Worm (Caenorhabditis elegans) whole organism, L4 larva: Measurements from ENCODE around the gene sre-46.

Source experiments
- D1046.2 ChIP-seq: fragments of 200-800 bp; sonication (Bioruptor generic); IDR thresholded peaks from 2 replicates; pipeline ENCODE4 v1.3.6; 2022; ENCODE audit warnings: missing genetic modification characterization, missing compliant biosample characterization
- F37D6.2 ChIP-seq: sonication (generic microtip); optimal IDR thresholded peaks from 2 replicates; lab custom pipeline; 2016; ENCODE audit warnings: mild to moderate bottlenecking, missing genetic modification characterization, missing compliant biosample characterization
- R02D3.7 ChIP-seq: fragments of 150-350 bp; sonication (generic microtip); optimal IDR thresholded peaks from 3 replicates; lab custom pipeline; 2014; ENCODE audit warnings: missing biosample characterization, missing genetic modification characterization
- T20F7.1 ChIP-seq: fragments of 200-800 bp; sonication (Bioruptor generic); optimal IDR thresholded peaks from 2 replicates; lab custom pipeline; 2018; ENCODE audit warnings: mild to moderate bottlenecking, missing genetic modification characterization, missing compliant biosample characterization
- T26A8.4 ChIP-seq: fragments of 200-800 bp; sonication (Bioruptor generic); IDR thresholded peaks from 2 replicates; pipeline ENCODE4 v1.3.6; 2022; ENCODE audit warnings: missing genetic modification characterization, missing compliant biosample characterization
- aha-1 ChIP-seq: fragments of 150-350 bp; peaks from one replicate; lab custom pipeline; 2014; ENCODE audit warnings: missing biosample characterization, missing genetic modification characterization
- aly-2 ChIP-seq: sonication (generic microtip); optimal IDR thresholded peaks from 2 replicates; lab custom pipeline; 2018; ENCODE audit warnings: missing biosample characterization, missing genetic modification characterization
- ama-1 ChIP-seq: fragments of 150-350 bp; optimal IDR thresholded peaks from 2 replicates; lab custom pipeline; 2014; ENCODE audit warnings: inconsistent platforms, mixed read lengths
- ceh-20 ChIP-seq: fragments of 200-800 bp; sonication (Bioruptor generic); IDR thresholded peaks from 2 replicates; pipeline ENCODE4 v1.3.6; 2022; ENCODE audit warnings: missing genetic modification reagents, missing genetic modification characterization, missing compliant biosample characterization
- ceh-28 ChIP-seq: fragments of 150-350 bp; optimal IDR thresholded peaks from 2 replicates; lab custom pipeline; 2014; ENCODE audit warnings: missing biosample characterization, missing genetic modification reagents, missing genetic modification characterization
- ceh-32 ChIP-seq: sonication (generic microtip); optimal IDR thresholded peaks from 2 replicates; lab custom pipeline; 2016; ENCODE audit warnings: mild to moderate bottlenecking, missing genetic modification characterization, missing compliant biosample characterization; ENCODE audit not compliant: poor library complexity
- ceh-44 ChIP-seq: fragments of 200-800 bp; sonication (Bioruptor generic); IDR thresholded peaks from 2 replicates; pipeline ENCODE4 v1.3.6; 2022; ENCODE audit warnings: missing genetic modification reagents, missing genetic modification characterization, missing compliant biosample characterization
- ces-1 ChIP-seq: fragments of 150-350 bp; sonication (generic microtip); optimal IDR thresholded peaks from 4 replicates; lab custom pipeline; 2014; ENCODE audit warnings: missing biosample characterization, missing genetic modification reagents, missing genetic modification characterization
- daf-12 ChIP-seq: fragments of 150-350 bp; optimal IDR thresholded peaks from 2 replicates; lab custom pipeline; 2014; ENCODE audit warnings: missing biosample characterization, missing genetic modification reagents, missing genetic modification characterization
- daf-8 ChIP-seq: fragments of 200-800 bp; sonication (Bioruptor generic); IDR thresholded peaks from 2 replicates; pipeline ENCODE4 v1.3.6; 2022; ENCODE audit warnings: missing genetic modification characterization, missing compliant biosample characterization
- dmd-6 ChIP-seq: fragments of 200-800 bp; sonication (Bioruptor generic); IDR thresholded peaks from 2 replicates; pipeline ENCODE4 v1.3.6; 2022; ENCODE audit warnings: missing genetic modification reagents, missing genetic modification characterization, missing compliant biosample characterization
- egl-27 ChIP-seq: sonication (generic microtip); optimal IDR thresholded peaks from 3 replicates; lab custom pipeline; 2017; ENCODE audit warnings: missing biosample characterization, missing genetic modification reagents, missing genetic modification characterization
- fos-1 ChIP-seq: fragments of 150-350 bp; optimal IDR thresholded peaks from 2 replicates; lab custom pipeline; 2014; ENCODE audit warnings: missing biosample characterization, missing genetic modification characterization
- gei-8 ChIP-seq: fragments of 200-800 bp; sonication (Bioruptor generic); optimal IDR thresholded peaks from 2 replicates; lab custom pipeline; 2018; ENCODE audit warnings: mild to moderate bottlenecking, missing genetic modification characterization, missing compliant biosample characterization
- hif-1 ChIP-seq, 2 experiments: sonication (generic microtip); optimal IDR thresholded peaks; 2 replicates each; lab custom pipeline; 2016 to 2017; ENCODE audit warnings: missing compliant biosample characterization in 2 of 2, missing genetic modification characterization in 2 of 2, missing genetic modification reagents in 2 of 2, missing genotype in 2 of 2, mild to moderate bottlenecking in 1 of 2
- hlh-11 ChIP-seq: fragments of 200-800 bp; sonication (Bioruptor generic); optimal IDR thresholded peaks from 2 replicates; lab custom pipeline; 2018; ENCODE audit warnings: mild to moderate bottlenecking, missing genetic modification characterization, missing compliant biosample characterization
- hlh-30 ChIP-seq: sonication (generic microtip); optimal IDR thresholded peaks from 2 replicates; lab custom pipeline; 2017; ENCODE audit warnings: antibody characterized with exemption, mild to moderate bottlenecking, missing genetic modification characterization, missing compliant biosample characterization; ENCODE audit not compliant: insufficient read depth
- hmg-1.1 ChIP-seq: fragments of 200-800 bp; sonication (Bioruptor generic); IDR thresholded peaks from 2 replicates; pipeline ENCODE4 v1.3.6; 2022; ENCODE audit warnings: missing genetic modification reagents, missing genetic modification characterization, missing compliant biosample characterization
- jun-1 ChIP-seq: fragments of 150-350 bp; optimal IDR thresholded peaks from 2 replicates; lab custom pipeline; 2014; ENCODE audit warnings: missing biosample characterization, missing genetic modification reagents, missing genetic modification characterization
- lin-29 ChIP-seq: fragments of 200-800 bp; sonication (Bioruptor generic); IDR thresholded peaks from 2 replicates; pipeline ENCODE4 v1.3.6; 2022; ENCODE audit warnings: missing genetic modification reagents, missing genetic modification characterization, missing compliant biosample characterization
- lir-3 ChIP-seq: sonication (generic microtip); optimal IDR thresholded peaks from 2 replicates; lab custom pipeline; 2016; ENCODE audit warnings: mild to moderate bottlenecking, missing genetic modification characterization, missing compliant biosample characterization
- lsy-2 ChIP-seq, 2 experiments: fragments of 150-350 bp in 1 of 2; sonication (generic microtip) in 1 of 2; optimal IDR thresholded peaks; 2 replicates each; lab custom pipeline; 2014 to 2017; ENCODE audit warnings: missing biosample characterization in 2 of 2, missing genetic modification characterization in 2 of 2
- madf-5 ChIP-seq, 2 experiments: fragments of 200-800 bp; sonication (Bioruptor generic); IDR thresholded peaks; 2 replicates each; pipeline ENCODE4 v1.3.6; 2022; ENCODE audit warnings: missing compliant biosample characterization in 2 of 2, missing genetic modification characterization in 2 of 2
- mdl-1 ChIP-seq, 2 experiments: fragments of 150-350 bp in 1 of 2; sonication (generic microtip) in 1 of 2; optimal IDR thresholded peaks; 2 replicates each; lab custom pipeline; 2014 to 2017; ENCODE audit warnings: missing biosample characterization in 2 of 2, missing genetic modification characterization in 2 of 2
- mdt-29 ChIP-seq: fragments of 200-800 bp; sonication (Bioruptor generic); IDR thresholded peaks from 2 replicates; pipeline ENCODE4 v1.3.6; 2022; ENCODE audit warnings: missing genetic modification reagents, missing genetic modification characterization, missing compliant biosample characterization
- mep-1 ChIP-seq: fragments of 150-350 bp; sonication (generic microtip); optimal IDR thresholded peaks from 3 replicates; lab custom pipeline; 2014; ENCODE audit warnings: missing biosample characterization, missing genetic modification characterization
- mes-2 ChIP-seq: sonication (generic microtip); optimal IDR thresholded peaks from 2 replicates; lab custom pipeline; 2016; ENCODE audit warnings: missing genotype, mild to moderate bottlenecking, missing genetic modification characterization, missing compliant biosample characterization; ENCODE audit not compliant: poor library complexity, severe bottlenecking
- nhr-10 ChIP-seq: fragments of 150-350 bp; optimal IDR thresholded peaks from 2 replicates; lab custom pipeline; 2014; ENCODE audit warnings: missing biosample characterization, missing genetic modification characterization
- nhr-11 ChIP-seq: fragments of 150-350 bp; optimal IDR thresholded peaks from 2 replicates; lab custom pipeline; 2014; ENCODE audit warnings: missing biosample characterization, missing genetic modification characterization
- nhr-111 ChIP-seq: fragments of 200-800 bp; sonication (Bioruptor generic); optimal IDR thresholded peaks from 2 replicates; lab custom pipeline; 2018; ENCODE audit warnings: mild to moderate bottlenecking, missing genetic modification characterization, missing compliant biosample characterization
- nhr-237 ChIP-seq: sonication (generic microtip); optimal IDR thresholded peaks from 2 replicates; lab custom pipeline; 2017; ENCODE audit warnings: missing biosample characterization, missing genetic modification characterization
- nhr-28 ChIP-seq: fragments of 150-350 bp; optimal IDR thresholded peaks from 2 replicates; lab custom pipeline; 2014; ENCODE audit warnings: missing biosample characterization, missing genetic modification characterization
- nhr-6 ChIP-seq: fragments of 150-350 bp; optimal IDR thresholded peaks from 2 replicates; lab custom pipeline; 2014; ENCODE audit warnings: missing biosample characterization, missing genetic modification characterization
- rbr-2 ChIP-seq: sonication (generic microtip); optimal IDR thresholded peaks from 2 replicates; lab custom pipeline; 2016; ENCODE audit warnings: missing genotype, missing genetic modification characterization, missing compliant biosample characterization
- skn-1 ChIP-seq: fragments of 150-350 bp; optimal IDR thresholded peaks from 2 replicates; lab custom pipeline; 2014; ENCODE audit warnings: missing biosample characterization, missing genetic modification characterization
- snpc-1.2 ChIP-seq: fragments of 200-800 bp; sonication (Bioruptor generic); IDR thresholded peaks from 2 replicates; pipeline ENCODE4 v1.3.6; 2022; ENCODE audit warnings: missing genetic modification reagents, missing genetic modification characterization, missing compliant biosample characterization
- tag-97 ChIP-seq: fragments of 200-800 bp; sonication (Bioruptor generic); IDR thresholded peaks from 2 replicates; pipeline ENCODE4 v1.3.6; 2022; ENCODE audit warnings: missing genetic modification characterization, missing compliant biosample characterization
- unc-62 ChIP-seq, 3 experiments: fragments of 150-350 bp in 1 of 3; sonication (generic microtip); optimal IDR thresholded peaks in 2 of 3; peaks in 1 of 3; 1 replicate in 1 of 3; 2 replicates in 2 of 3; lab custom pipeline; 2014 to 2017; ENCODE audit warnings: missing biosample characterization in 3 of 3, missing genetic modification characterization in 3 of 3, missing genetic modification reagents in 3 of 3, missing genotype in 1 of 3
- vab-7 ChIP-seq: fragments of 200-800 bp; sonication (Bioruptor generic); IDR thresholded peaks from 2 replicates; pipeline ENCODE4 v1.3.6; 2022; ENCODE audit warnings: missing genetic modification reagents, missing genetic modification characterization, missing compliant biosample characterization
- ztf-7 ChIP-seq: fragments of 150-350 bp; optimal IDR thresholded peaks from 2 replicates; lab custom pipeline; 2014; ENCODE audit warnings: missing biosample characterization, missing genetic modification characterization

sre-46 gene

DNA sequence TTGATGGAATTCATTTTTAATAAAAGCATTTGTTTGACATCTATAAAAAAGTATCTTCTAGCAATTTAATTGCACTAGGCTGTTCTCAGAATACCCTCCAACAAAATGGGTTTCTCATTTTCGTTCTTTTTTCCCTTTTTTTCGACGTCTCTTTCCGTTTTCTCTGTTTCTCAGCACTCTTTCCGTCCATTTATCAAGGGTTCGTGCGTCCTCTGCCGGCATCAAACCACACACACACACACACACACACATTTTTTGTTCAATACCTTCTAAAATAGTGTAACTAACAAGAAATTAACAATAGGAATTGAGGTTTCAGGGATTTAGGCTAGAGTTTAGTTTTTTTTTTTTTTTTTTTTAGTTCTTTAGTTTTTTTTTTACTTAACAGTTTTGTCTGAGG lies 35.1 kb upstream of the sre-46 start:
- TF ChIP-seq fos-1 (tag; lab: Kevin White, UChicago), result no peak
- no peak for TF ChIP-seq nhr-237 (tag; lab: Kevin White, UChicago)
- TF ChIP-seq jun-1 (tag; lab: Kevin White, UChicago), result no peak
- no peak for TF ChIP-seq R02D3.7
- no peak for TF ChIP-seq T20F7.1
- no peak for TF ChIP-seq lir-3 (tag; lab: Kevin White, UChicago)
- TF ChIP-seq hlh-30 (tag; lab: Kevin White, UChicago), result no peak
- TF ChIP-seq unc-62 (GFP tag; optimal IDR thresholded peaks at IDR 0.05 in 1 of 2; lab: Kevin White, UChicago), result no peak
- TF ChIP-seq unc-62 (tag; optimal IDR thresholded peaks at IDR 0.05; lab: Kevin White, UChicago), result no peak
- no peak for TF ChIP-seq snpc-1.2 (GFP tag; lab: Robert Waterston, UW)
- TF ChIP-seq lin-29 (GFP tag; lab: Robert Waterston, UW), result no peak
- no peak for TF ChIP-seq ceh-32 (tag; lab: Kevin White, UChicago)
- TF ChIP-seq gei-8, result no peak
- TF ChIP-seq egl-27, result no peak
- no peak for TF ChIP-seq ceh-20
- no peak for TF ChIP-seq ces-1 (GFP tag; lab: Kevin White, UChicago)
- TF ChIP-seq hmg-1.1 (GFP tag; lab: Robert Waterston, UW), result 0 out of 2 replicates have a peak, but pooled peaks have one; percentile 19
- no peak for TF ChIP-seq F37D6.2 (tag; lab: Kevin White, UChicago)
- TF ChIP-seq ztf-7 (tag; lab: Kevin White, UChicago), result no peak
- no peak for TF ChIP-seq skn-1 (tag; lab: Kevin White, UChicago)
- no peak for TF ChIP-seq dmd-6 (GFP tag; lab: Robert Waterston, UW)
- TF ChIP-seq tag-97 (GFP tag; lab: Robert Waterston, UW), result no peak
- TF ChIP-seq ama-1 (lab: Kevin White, UChicago), result no peak
- no peak for TF ChIP-seq ceh-44 (GFP tag; lab: Robert Waterston, UW)
- peak in 1 of 2 experiments; percentile 46 for TF ChIP-seq lsy-2 (tag; optimal IDR thresholded peaks at IDR 0.05; lab: Kevin White, UChicago)
- TF ChIP-seq mdl-1 (tag; optimal IDR thresholded peaks at IDR 0.05; lab: Kevin White, UChicago), result no peak
- TF ChIP-seq nhr-10, result no peak
- no peak for TF ChIP-seq mdt-29 (GFP tag; lab: Robert Waterston, UW)
- TF ChIP-seq ceh-28 (tag; lab: Kevin White, UChicago), result no peak
- TF ChIP-seq nhr-6 (tag; lab: Kevin White, UChicago), result no peak
- TF ChIP-seq nhr-11, result no peak
- TF ChIP-seq D1046.2 (GFP tag; lab: Robert Waterston, UW), result no peak
- TF ChIP-seq aha-1, result peak; percentile 79
- no peak for TF ChIP-seq madf-5 (GFP tag; IDR thresholded peaks at IDR 0.05; lab: Robert Waterston, UW)
- no peak for TF ChIP-seq vab-7 (GFP tag; lab: Robert Waterston, UW)
- no peak for TF ChIP-seq rbr-2
- TF ChIP-seq daf-12 (tag; lab: Kevin White, UChicago), result no peak
- TF ChIP-seq daf-8 (GFP tag; lab: Robert Waterston, UW), result no peak
- no peak for TF ChIP-seq nhr-111 (GFP tag; lab: Kevin White, UChicago)
- TF ChIP-seq hif-1 (tag; optimal IDR thresholded peaks at IDR 0.05; lab: Kevin White, UChicago), result no peak
- peak; percentile 15 for TF ChIP-seq mep-1
- peak; percentile 6 for TF ChIP-seq nhr-28
- TF ChIP-seq T26A8.4 (GFP tag; lab: Robert Waterston, UW), result no peak
- TF ChIP-seq mes-2 (tag; lab: Kevin White, UChicago), result peak; percentile 30
- TF ChIP-seq hlh-11 (tag; lab: Kevin White, UChicago), result no peak
- no peak for TF ChIP-seq aly-2 (tag; lab: Kevin White, UChicago)
